Fruit fly (Drosophila melanogaster) whole organism, embryonic: Measurements from ENCODE around the gene CG44001.
A peak's percentile ranks its signal among the peaks of the same experiment; 100 is the strongest.

ENCODE experiments used
- Atf3 ChIP-seq: fragments of 200-800 bp; sonication (Bioruptor generic); optimal IDR thresholded peaks from 3 replicates; lab custom pipeline; 2016; ENCODE audit warnings: missing biosample characterization, missing genetic modification characterization
- B-H1 ChIP-seq: fragments of 200-800 bp; sonication (Bioruptor generic); IDR thresholded peaks from 3 replicates; pipeline ENCODE4 v1.3.6; 2022; ENCODE audit warnings: missing biosample characterization, missing genetic modification characterization
- Bteb2 ChIP-seq: fragments of 200-800 bp; sonication (Bioruptor generic); optimal IDR thresholded peaks from 2 replicates; lab custom pipeline; 2016; ENCODE audit warnings: missing biosample characterization, missing genetic modification characterization
- CG10366 ChIP-seq: fragments of 200-800 bp; sonication (Bioruptor generic); IDR thresholded peaks from 2 replicates; pipeline ENCODE4 v1.3.6; 2022; ENCODE audit warnings: missing biosample characterization, missing genetic modification characterization
- CG10462 ChIP-seq: fragments of 200-800 bp; sonication (Bioruptor generic); optimal IDR thresholded peaks from 2 replicates; lab custom pipeline; 2016; ENCODE audit warnings: missing biosample characterization, missing genetic modification characterization
- CG11085 ChIP-seq: fragments of 200-800 bp; sonication (Bioruptor generic); IDR thresholded peaks from 2 replicates; pipeline ENCODE4 v1.3.6; 2022; ENCODE audit warnings: missing biosample characterization, missing genetic modification characterization
- CG11695 ChIP-seq: fragments of 200-800 bp; sonication (Bioruptor generic); IDR thresholded peaks from 3 replicates; pipeline ENCODE4 v1.3.6; 2022; ENCODE audit warnings: missing biosample characterization, missing genetic modification characterization
- CG13287 ChIP-seq: fragments of 200-800 bp; sonication (Bioruptor generic); IDR thresholded peaks from 2 replicates; pipeline ENCODE4 v1.3.6; 2022; ENCODE audit warnings: missing biosample characterization, missing genetic modification characterization; ENCODE audit not compliant: partially characterized antibody
- CG13296 ChIP-seq: fragments of 200-800 bp; sonication (Bioruptor generic); optimal IDR thresholded peaks from 3 replicates; lab custom pipeline; 2018; ENCODE audit warnings: missing biosample characterization, mild to moderate bottlenecking, missing genetic modification characterization
- CG13894 ChIP-seq: fragments of 200-800 bp; sonication (Bioruptor generic); optimal IDR thresholded peaks from 3 replicates; lab custom pipeline; 2018; ENCODE audit warnings: missing biosample characterization, mild to moderate bottlenecking, missing genetic modification characterization, moderate library complexity
- CG15073 ChIP-seq: fragments of 200-800 bp; sonication (Bioruptor generic); optimal IDR thresholded peaks from 2 replicates; lab custom pipeline; 2016; ENCODE audit warnings: missing biosample characterization, missing genetic modification characterization
- CG16813 ChIP-seq: fragments of 200-800 bp; sonication (Bioruptor generic); IDR thresholded peaks from 3 replicates; pipeline ENCODE4 v1.3.6; 2022; ENCODE audit warnings: missing biosample characterization, missing genetic modification characterization; ENCODE audit not compliant: partially characterized antibody
- CG17328 ChIP-seq: fragments of 200-800 bp; sonication (Bioruptor generic); IDR thresholded peaks from 2 replicates; pipeline ENCODE4 v1.3.6; 2022; ENCODE audit warnings: missing biosample characterization, missing genetic modification characterization
- CG2712 ChIP-seq: fragments of 200-800 bp; optimal IDR thresholded peaks from 3 replicates; lab custom pipeline; 2019; ENCODE audit warnings: missing biosample characterization, mild to moderate bottlenecking, missing genetic modification characterization, moderate library complexity
- CG30020 ChIP-seq: fragments of 200-800 bp; optimal IDR thresholded peaks from 2 replicates; lab custom pipeline; 2019; ENCODE audit warnings: missing biosample characterization, mild to moderate bottlenecking, missing genetic modification characterization, moderate library complexity
- CG30431 ChIP-seq: fragments of 200-800 bp; sonication (Bioruptor generic); optimal IDR thresholded peaks from 2 replicates; lab custom pipeline; 2017; ENCODE audit warnings: missing biosample characterization, missing genetic modification characterization
- CG3163 ChIP-seq: fragments of 200-800 bp; sonication (Bioruptor generic); optimal IDR thresholded peaks from 3 replicates; lab custom pipeline; 2016; ENCODE audit warnings: missing biosample characterization, missing genetic modification characterization
- CG4360 ChIP-seq: fragments of 200-800 bp; sonication (Bioruptor generic); IDR thresholded peaks from 2 replicates; pipeline ENCODE4 v1.3.6; 2022; ENCODE audit warnings: missing biosample characterization, missing genetic modification characterization
- CG6654 ChIP-seq: fragments of 200-800 bp; sonication (Bioruptor generic); optimal IDR thresholded peaks from 2 replicates; lab custom pipeline; 2017; ENCODE audit warnings: missing biosample characterization, mild to moderate bottlenecking, missing genetic modification characterization
- CG6791 ChIP-seq: fragments of 200-800 bp; sonication (Bioruptor generic); IDR thresholded peaks from 3 replicates; pipeline ENCODE4 v1.3.6; 2022; ENCODE audit warnings: missing biosample characterization, missing genetic modification characterization; ENCODE audit not compliant: partially characterized antibody
- CG9932 ChIP-seq: fragments of 200-800 bp; sonication (Bioruptor generic); IDR thresholded peaks from 2 replicates; pipeline ENCODE4 v1.3.6; 2022; ENCODE audit warnings: missing biosample characterization, missing genetic modification characterization
- CkIIα-i1 ChIP-seq: fragments of 200-800 bp; sonication (Bioruptor generic); IDR thresholded peaks from 2 replicates; pipeline ENCODE4 v1.3.6; 2022; ENCODE audit warnings: missing biosample characterization, missing genetic modification characterization
- Deaf1 ChIP-seq: fragments of 200-800 bp; optimal IDR thresholded peaks from 3 replicates; lab custom pipeline; 2019; ENCODE audit warnings: missing biosample characterization, mild to moderate bottlenecking, missing genetic modification characterization, moderate library complexity
- Fer1 ChIP-seq: fragments of 200-800 bp; sonication (Bioruptor generic); optimal IDR thresholded peaks from 2 replicates; lab custom pipeline; 2017; ENCODE audit warnings: missing biosample characterization, mild to moderate bottlenecking, missing genetic modification characterization
- Hmx ChIP-seq: fragments of 200-800 bp; sonication (Bioruptor generic); optimal IDR thresholded peaks from 2 replicates; lab custom pipeline; 2016; ENCODE audit warnings: missing biosample characterization, missing genetic modification characterization
- Hsf ChIP-seq: fragments of 200-800 bp; sonication (Bioruptor generic); optimal IDR thresholded peaks from 3 replicates; lab custom pipeline; 2016; ENCODE audit warnings: missing biosample characterization, missing genetic modification characterization
- Kr ChIP-seq: fragments of 200-800 bp; sonication (Bioruptor generic); optimal IDR thresholded peaks from 2 replicates; lab custom pipeline; 2017; ENCODE audit warnings: missing biosample characterization, mild to moderate bottlenecking, missing genetic modification characterization
- MESR4 ChIP-seq: fragments of 200-800 bp; sonication (Bioruptor generic); optimal IDR thresholded peaks from 2 replicates; lab custom pipeline; 2018; ENCODE audit warnings: missing biosample characterization, mild to moderate bottlenecking, missing genetic modification characterization, moderate library complexity
- PHDP ChIP-seq: fragments of 200-800 bp; sonication (Bioruptor generic); optimal IDR thresholded peaks from 3 replicates; lab custom pipeline; 2018; ENCODE audit warnings: missing biosample characterization, mild to moderate bottlenecking, missing genetic modification characterization, moderate library complexity
- Stat92E ChIP-seq, 3 experiments: fragments of >200 bp in 2 of 3; fragments of 200-800 bp in 1 of 3; sonication (Bioruptor generic) in 1 of 3; optimal IDR thresholded peaks; 2 replicates each; lab custom pipeline; 2017 to 2019; ENCODE audit warnings: missing biosample characterization in 3 of 3, missing genetic modification characterization in 3 of 3, mild to moderate bottlenecking in 1 of 3, moderate library complexity in 1 of 3
- Usf ChIP-seq: fragments of 200-800 bp; sonication (Bioruptor generic); optimal IDR thresholded peaks from 2 replicates; lab custom pipeline; 2017; ENCODE audit warnings: missing genotype, missing biosample characterization, missing genetic modification characterization
- ap ChIP-seq: fragments of 200-800 bp; sonication (Bioruptor generic); IDR thresholded peaks from 2 replicates; pipeline ENCODE4 v1.3.6; 2022; ENCODE audit warnings: missing biosample characterization, missing genetic modification characterization
- ash1 ChIP-seq: fragments of 200-800 bp; sonication (Bioruptor generic); optimal IDR thresholded peaks from 2 replicates; lab custom pipeline; 2018; ENCODE audit warnings: missing biosample characterization, mild to moderate bottlenecking, missing genetic modification characterization
- ato ChIP-seq: fragments of 200-800 bp; sonication (Bioruptor generic); IDR thresholded peaks from 2 replicates; pipeline ENCODE4 v1.3.6; 2022; ENCODE audit warnings: missing biosample characterization, missing genetic modification characterization; ENCODE audit not compliant: partially characterized antibody
- ci ChIP-seq: fragments of 200-800 bp; sonication (Bioruptor generic); IDR thresholded peaks from 3 replicates; pipeline ENCODE4 v1.3.6; 2022; ENCODE audit warnings: missing biosample characterization, missing genetic modification characterization
- da ChIP-seq: fragments of 200-800 bp; sonication (Bioruptor generic); optimal IDR thresholded peaks from 2 replicates; lab custom pipeline; 2016; ENCODE audit warnings: missing biosample characterization, missing genetic modification characterization
- h ChIP-seq: fragments of >200 bp; optimal IDR thresholded peaks from 2 replicates; lab custom pipeline; 2017
- her ChIP-seq: fragments of 200-800 bp; sonication (Bioruptor generic); optimal IDR thresholded peaks from 2 replicates; lab custom pipeline; 2016; ENCODE audit warnings: missing biosample characterization, missing genetic modification characterization
- hth ChIP-seq: fragments of >200 bp; optimal IDR thresholded peaks from 2 replicates; lab custom pipeline; 2017; ENCODE audit warnings: inconsistent platforms
- ind ChIP-seq: fragments of 200-800 bp; sonication (Bioruptor generic); optimal IDR thresholded peaks from 3 replicates; lab custom pipeline; 2016; ENCODE audit warnings: missing biosample characterization, missing genetic modification characterization
- inv ChIP-seq: fragments of 200-800 bp; sonication (Bioruptor generic); IDR thresholded peaks from 2 replicates; pipeline ENCODE4 v1.3.6; 2022; ENCODE audit warnings: missing biosample characterization, missing genetic modification characterization; ENCODE audit not compliant: partially characterized antibody
- p53 ChIP-seq: fragments of 200-800 bp; sonication (Bioruptor generic); optimal IDR thresholded peaks from 2 replicates; lab custom pipeline; 2016; ENCODE audit warnings: missing biosample characterization, missing genetic modification characterization
- phol ChIP-seq: fragments of 200-800 bp; sonication (Bioruptor generic); optimal IDR thresholded peaks from 3 replicates; lab custom pipeline; 2018; ENCODE audit warnings: missing biosample characterization, mild to moderate bottlenecking, missing genetic modification characterization, moderate library complexity
- pum ChIP-seq: fragments of 200-800 bp; sonication (Bioruptor generic); optimal IDR thresholded peaks from 2 replicates; lab custom pipeline; 2016; ENCODE audit warnings: missing biosample characterization, missing genetic modification characterization
- sc ChIP-seq, 3 experiments: fragments of >200 bp in 2 of 3; fragments of 200-800 bp in 1 of 3; sonication (Bioruptor generic) in 1 of 3; optimal IDR thresholded peaks; 2 replicates in 2 of 3; 3 replicates in 1 of 3; lab custom pipeline; 2017; ENCODE audit warnings: mild to moderate bottlenecking in 1 of 3, missing biosample characterization in 1 of 3, missing genetic modification characterization in 1 of 3, missing genetic modification reagents in 1 of 3
- sisA ChIP-seq: fragments of 200-800 bp; sonication (Bioruptor generic); IDR thresholded peaks from 2 replicates; pipeline ENCODE4 v1.3.6; 2022; ENCODE audit warnings: missing biosample characterization, missing genetic modification characterization
- tna ChIP-seq: fragments of 200-800 bp; sonication (Bioruptor generic); IDR thresholded peaks from 2 replicates; pipeline ENCODE4 v1.3.6; 2022; ENCODE audit warnings: missing biosample characterization, missing genetic modification characterization; ENCODE audit not compliant: partially characterized antibody
- twi ChIP-seq: fragments of 200-800 bp; optimal IDR thresholded peaks from 2 replicates; lab custom pipeline; 2019; ENCODE audit warnings: missing biosample characterization, mild to moderate bottlenecking, missing genetic modification characterization, moderate library complexity
- tx ChIP-seq: fragments of 200-800 bp; sonication (Bioruptor generic); optimal IDR thresholded peaks from 2 replicates; lab custom pipeline; 2016; ENCODE audit warnings: missing biosample characterization, missing genetic modification characterization
- zfh1 ChIP-seq: fragments of 200-800 bp; sonication (Bioruptor generic); IDR thresholded peaks from 3 replicates; pipeline ENCODE4 v1.3.6; 2022; ENCODE audit warnings: missing biosample characterization, missing genetic modification characterization

Gene CG44001

dm6 chr2L:5044892-5045619 is 2.0 kb downstream of the CG44001 start (continued):
- TF ChIP-seq CG10462 (GFP tag; lab: Kevin White, UChicago), result no peak
- TF ChIP-seq Hmx (GFP tag; lab: Kevin White, UChicago), result no peak
- peak; percentile 43 for TF ChIP-seq CG13296
- peak; percentile 13; the same call in 1 of the 2 replicates for TF ChIP-seq CG17328 (GFP tag; lab: Robert Waterston, UW)
- TF ChIP-seq phol (tag; lab: Kevin White, UChicago), result peak; percentile 65
- TF ChIP-seq Fer1 (GFP tag; lab: Kevin White, UChicago), result peak; percentile 26
- peak; percentile 47 for TF ChIP-seq CG10366 (GFP tag; lab: Robert Waterston, UW)
- TF ChIP-seq twi, result no peak
- TF ChIP-seq Atf3, result peak; percentile 5
- TF ChIP-seq CG30020 (tag; lab: Kevin White, UChicago), result no peak
- TF ChIP-seq Usf, result no peak
- TF ChIP-seq tna (GFP tag; lab: Robert Waterston, UW), result no peak
- TF ChIP-seq Deaf1 (tag; lab: Kevin White, UChicago), result peak; percentile 6
- peak; percentile 97 for TF ChIP-seq CG15073
- TF ChIP-seq p53 (GFP tag; lab: Kevin White, UChicago), result no peak
- TF ChIP-seq CG6791, result no peak
- no peak for TF ChIP-seq ap (GFP tag; lab: Robert Waterston, UW)
- no peak for TF ChIP-seq inv (GFP tag; lab: Robert Waterston, UW)
- peak; percentile 51 for TF ChIP-seq CG9932 (GFP tag; lab: Robert Waterston, UW)
- peak; percentile 34 for TF ChIP-seq her
- no peak for TF ChIP-seq CG3163
- peak; percentile 42 for TF ChIP-seq pum
- TF ChIP-seq da, result no peak
- peak; percentile 7 for TF ChIP-seq MESR4 (GFP tag; lab: Kevin White, UChicago)
- TF ChIP-seq CG13287 (GFP tag; lab: Robert Waterston, UW), result no peak
- TF ChIP-seq hth (lab: Kevin White, UChicago), result no peak
- no peak for TF ChIP-seq sc (optimal IDR thresholded peaks at IDR 0.05; lab: Kevin White, UChicago)
- peak; percentile 52 for TF ChIP-seq sc (GFP tag; optimal IDR thresholded peaks at IDR 0.05; lab: Kevin White, UChicago)
- TF ChIP-seq CG6654 (GFP tag; lab: Kevin White, UChicago), result no peak
- 0 out of 3 replicates have a peak, but pooled peaks have one; percentile 10 for TF ChIP-seq B-H1 (GFP tag; lab: Robert Waterston, UW)
- TF ChIP-seq CG4360 (GFP tag; lab: Robert Waterston, UW), result no peak
- TF ChIP-seq CG11695 (GFP tag; lab: Robert Waterston, UW), result peak; percentile 57; the same call in 1 of the 3 replicates
- no peak for TF ChIP-seq CG13894 (tag; lab: Kevin White, UChicago)
- peak; percentile 43; the same call in 1 of the 2 replicates for TF ChIP-seq CG11085
- TF ChIP-seq CkIIα-i1, result no peak
- peak; percentile 27 for TF ChIP-seq Hsf
- TF ChIP-seq CG2712 (tag; lab: Kevin White, UChicago), result peak; percentile 58
- TF ChIP-seq CG30431, result no peak
- no peak for TF ChIP-seq h (lab: Kevin White, UChicago)
- peak; percentile 54 for TF ChIP-seq ind (GFP tag; lab: Kevin White, UChicago)
- no peak for TF ChIP-seq CG16813 (GFP tag; lab: Robert Waterston, UW)
- peak; percentile 46 for TF ChIP-seq PHDP
- TF ChIP-seq ato (GFP tag; lab: Robert Waterston, UW), result no peak
- no peak for TF ChIP-seq ash1 (GFP tag; lab: Kevin White, UChicago)
- peak; percentile 85 for TF ChIP-seq ci
- no peak for TF ChIP-seq Stat92E (GFP tag; optimal IDR thresholded peaks at IDR 0.05; lab: Kevin White, UChicago)
- TF ChIP-seq Bteb2, result no peak
- TF ChIP-seq zfh1 (GFP tag; lab: Robert Waterston, UW), result peak; percentile 63; the same call in 2 of the 3 replicates
- TF ChIP-seq Kr (GFP tag; lab: Kevin White, UChicago), result no peak
- no peak for TF ChIP-seq tx (GFP tag; lab: Kevin White, UChicago)
- TF ChIP-seq sisA (GFP tag; lab: Robert Waterston, UW), result peak; percentile 35; the same call in 1 of the 2 replicates
